Fruit fly (Drosophila melanogaster) whole organism, embryonic: ENCODE data around the gene caup.

Experiments
- BEAF-32 ChIP-seq: fragments of 200-800 bp; sonication (Bioruptor generic); optimal IDR thresholded peaks from 3 replicates; lab custom pipeline; 2017; ENCODE audit warnings: missing biosample characterization, missing genetic modification characterization, mild to moderate bottlenecking, moderate library complexity, missing genetic modification reagents
- Bteb2 ChIP-seq: fragments of 200-800 bp; sonication (Bioruptor generic); optimal IDR thresholded peaks from 2 replicates; lab custom pipeline; 2016; ENCODE audit warnings: missing biosample characterization, missing genetic modification characterization
- CG10147 ChIP-seq: fragments of 200-800 bp; sonication (Bioruptor generic); optimal IDR thresholded peaks from 2 replicates; lab custom pipeline; 2019; ENCODE audit warnings: missing biosample characterization, mild to moderate bottlenecking, missing genetic modification characterization, moderate library complexity
- CG1024 ChIP-seq: fragments of 200-800 bp; sonication (Bioruptor generic); IDR thresholded peaks from 2 replicates; pipeline ENCODE4 v1.3.6; 2022; ENCODE audit warnings: missing biosample characterization, missing genetic modification characterization
- CG10274 ChIP-seq: fragments of 200-800 bp; sonication (Bioruptor generic); optimal IDR thresholded peaks from 3 replicates; lab custom pipeline; 2017; ENCODE audit warnings: missing biosample characterization, mild to moderate bottlenecking, missing genetic modification characterization
- CG10366 ChIP-seq: fragments of 200-800 bp; sonication (Bioruptor generic); IDR thresholded peaks from 2 replicates; pipeline ENCODE4 v1.3.6; 2022; ENCODE audit warnings: missing biosample characterization, missing genetic modification characterization
- CG10654 ChIP-seq: fragments of 200-800 bp; sonication (Bioruptor generic); optimal IDR thresholded peaks from 2 replicates; lab custom pipeline; 2016; ENCODE audit warnings: missing biosample characterization, missing genetic modification characterization
- CG13123 ChIP-seq: fragments of 200-800 bp; sonication (Bioruptor generic); optimal IDR thresholded peaks from 2 replicates; lab custom pipeline; 2016; ENCODE audit warnings: missing biosample characterization, missing genetic modification characterization
- CG17802 ChIP-seq: fragments of 200-800 bp; sonication (Bioruptor generic); optimal IDR thresholded peaks from 2 replicates; lab custom pipeline; 2018; ENCODE audit warnings: missing biosample characterization, mild to moderate bottlenecking, missing genetic modification characterization, moderate library complexity
- CG2889 ChIP-seq: fragments of 200-800 bp; sonication (Bioruptor generic); IDR thresholded peaks from 3 replicates; pipeline ENCODE4 v1.3.6; 2022; ENCODE audit warnings: missing biosample characterization, missing genetic modification characterization
- CG3163 ChIP-seq: fragments of 200-800 bp; sonication (Bioruptor generic); optimal IDR thresholded peaks from 3 replicates; lab custom pipeline; 2016; ENCODE audit warnings: missing biosample characterization, missing genetic modification characterization
- CG42726 ChIP-seq: fragments of 200-800 bp; sonication (Bioruptor generic); IDR thresholded peaks from 2 replicates; pipeline ENCODE4 v1.3.6; 2022; ENCODE audit warnings: missing biosample characterization, missing genetic modification characterization; ENCODE audit not compliant: partially characterized antibody
- CG4424 ChIP-seq: fragments of 200-800 bp; sonication (Bioruptor generic); optimal IDR thresholded peaks from 3 replicates; lab custom pipeline; 2016; ENCODE audit warnings: missing biosample characterization, missing genetic modification characterization
- CG6272 ChIP-seq: fragments of 200-800 bp; sonication (Bioruptor generic); IDR thresholded peaks from 2 replicates; pipeline ENCODE4 v1.3.6; 2022; ENCODE audit warnings: missing biosample characterization, missing genetic modification characterization
- CG6854 ChIP-seq: fragments of 200-800 bp; sonication (Bioruptor generic); optimal IDR thresholded peaks from 3 replicates; lab custom pipeline; 2017; ENCODE audit warnings: missing biosample characterization, mild to moderate bottlenecking, missing genetic modification characterization
- CG7786 ChIP-seq: fragments of 200-800 bp; sonication (Bioruptor generic); optimal IDR thresholded peaks from 2 replicates; lab custom pipeline; 2016; ENCODE audit warnings: missing biosample characterization, missing genetic modification characterization
- Deaf1 ChIP-seq: fragments of 200-800 bp; optimal IDR thresholded peaks from 3 replicates; lab custom pipeline; 2019; ENCODE audit warnings: missing biosample characterization, mild to moderate bottlenecking, missing genetic modification characterization, moderate library complexity
- Dfd ChIP-seq, 2 experiments: fragments of >200 bp; optimal IDR thresholded peaks; 2 replicates each; lab custom pipeline; 2017; ENCODE audit warnings: missing biosample characterization in 2 of 2, missing genetic modification characterization in 2 of 2
- Dip3 ChIP-seq: fragments of 200-800 bp; sonication (Bioruptor generic); optimal IDR thresholded peaks from 3 replicates; lab custom pipeline; 2016; ENCODE audit warnings: missing biosample characterization, missing genetic modification characterization
- Dll ChIP-seq: fragments of 200-800 bp; sonication (Bioruptor generic); IDR thresholded peaks from 4 replicates; pipeline ENCODE4 v1.3.6; 2022; ENCODE audit warnings: missing biosample characterization, missing genetic modification characterization; ENCODE audit not compliant: partially characterized antibody
- E2f1 ChIP-seq: fragments of 200-800 bp; sonication (Bioruptor generic); IDR thresholded peaks from 2 replicates; pipeline ENCODE4 v1.3.6; 2022; ENCODE audit warnings: missing biosample characterization, missing genetic modification characterization
- Gsc ChIP-seq: fragments of 200-800 bp; sonication (Bioruptor generic); IDR thresholded peaks from 2 replicates; pipeline ENCODE4 v1.3.6; 2022; ENCODE audit warnings: missing biosample characterization, missing genetic modification characterization
- Gug ChIP-seq: fragments of 200-800 bp; sonication (Bioruptor generic); IDR thresholded peaks from 4 replicates; pipeline ENCODE4 v1.3.6; 2022; ENCODE audit warnings: missing biosample characterization, missing genetic modification characterization
- HLH3B ChIP-seq: fragments of 200-800 bp; sonication (Bioruptor generic); IDR thresholded peaks from 2 replicates; pipeline ENCODE4 v1.3.6; 2022; ENCODE audit warnings: missing biosample characterization, missing genetic modification characterization
- Lhr ChIP-seq: fragments of 200-800 bp; sonication (Bioruptor generic); optimal IDR thresholded peaks from 3 replicates; lab custom pipeline; 2017; ENCODE audit warnings: mild to moderate bottlenecking, missing biosample characterization, missing genetic modification reagents, missing genetic modification characterization
- MESR4 ChIP-seq: fragments of 200-800 bp; sonication (Bioruptor generic); optimal IDR thresholded peaks from 2 replicates; lab custom pipeline; 2018; ENCODE audit warnings: missing biosample characterization, mild to moderate bottlenecking, missing genetic modification characterization, moderate library complexity
- Nf-YC ChIP-seq: fragments of 200-800 bp; optimal IDR thresholded peaks from 3 replicates; lab custom pipeline; 2019; ENCODE audit warnings: missing biosample characterization, mild to moderate bottlenecking, missing genetic modification characterization, moderate library complexity
- Opbp ChIP-seq: fragments of 200-800 bp; sonication (Bioruptor generic); IDR thresholded peaks from 3 replicates; pipeline ENCODE4 v1.3.6; 2022; ENCODE audit warnings: missing biosample characterization, missing genetic modification characterization; ENCODE audit not compliant: partially characterized antibody
- PHDP ChIP-seq: fragments of 200-800 bp; sonication (Bioruptor generic); optimal IDR thresholded peaks from 3 replicates; lab custom pipeline; 2018; ENCODE audit warnings: missing biosample characterization, mild to moderate bottlenecking, missing genetic modification characterization, moderate library complexity
- Side ChIP-seq: fragments of 200-800 bp; sonication (Bioruptor generic); optimal IDR thresholded peaks from 2 replicates; lab custom pipeline; 2016; ENCODE audit warnings: missing biosample characterization, missing genetic modification characterization
- Sry-β ChIP-seq: fragments of 200-800 bp; sonication (Bioruptor generic); optimal IDR thresholded peaks from 2 replicates; lab custom pipeline; 2018; ENCODE audit warnings: missing biosample characterization, mild to moderate bottlenecking, missing genetic modification characterization, moderate library complexity
- Taf1 ChIP-seq: fragments of 200-800 bp; sonication (Bioruptor generic); IDR thresholded peaks from 2 replicates; pipeline ENCODE4 v1.3.6; 2022; ENCODE audit warnings: missing biosample characterization, missing genetic modification characterization
- Trl ChIP-seq, 3 experiments: fragments of >200 bp in 2 of 3; fragments of 200-800 bp in 1 of 3; sonication (Bioruptor generic) in 1 of 3; optimal IDR thresholded peaks; 2 replicates in 1 of 3; 3 replicates in 2 of 3; lab custom pipeline; 2016 to 2017; ENCODE audit warnings: missing biosample characterization in 1 of 3, missing genetic modification characterization in 1 of 3
- amos ChIP-seq: fragments of 200-800 bp; sonication (Bioruptor generic); IDR thresholded peaks from 2 replicates; pipeline ENCODE4 v1.3.6; 2022; ENCODE audit warnings: missing biosample characterization, missing genetic modification characterization; ENCODE audit not compliant: partially characterized antibody
- bab2 ChIP-seq: fragments of 200-800 bp; sonication (Bioruptor generic); optimal IDR thresholded peaks from 2 replicates; lab custom pipeline; 2016; ENCODE audit warnings: missing biosample characterization, missing genetic modification characterization
- bigmax ChIP-seq: fragments of 200-800 bp; sonication (Bioruptor generic); optimal IDR thresholded peaks from 2 replicates; lab custom pipeline; 2018; ENCODE audit warnings: missing biosample characterization, mild to moderate bottlenecking, missing genetic modification characterization
- disco-r ChIP-seq: fragments of 200-800 bp; sonication (Bioruptor generic); optimal IDR thresholded peaks from 2 replicates; lab custom pipeline; 2016; ENCODE audit warnings: missing biosample characterization, missing genetic modification characterization
- dpn ChIP-seq, 2 experiments: fragments of 200-800 bp; sonication (Bioruptor generic); optimal IDR thresholded peaks; 3 replicates each; lab custom pipeline; 2016; ENCODE audit warnings: missing biosample characterization in 2 of 2, missing genetic modification characterization in 2 of 2
- dysf ChIP-seq: fragments of 200-800 bp; sonication (Bioruptor generic); IDR thresholded peaks from 3 replicates; pipeline ENCODE4 v1.3.6; 2022; ENCODE audit warnings: missing biosample characterization, missing genetic modification characterization
- esg ChIP-seq: fragments of 200-800 bp; sonication (Bioruptor generic); conservative IDR thresholded peaks from 2 replicates; pipeline ENCODE4 v1.3.6; 2022; ENCODE audit warnings: missing biosample characterization, missing genetic modification characterization
- hb ChIP-seq: fragments of 200-800 bp; sonication (Bioruptor generic); IDR thresholded peaks from 3 replicates; pipeline ENCODE4 v1.3.6; 2022; ENCODE audit warnings: missing biosample characterization, missing genetic modification characterization; ENCODE audit not compliant: partially characterized antibody
- ind ChIP-seq: fragments of 200-800 bp; sonication (Bioruptor generic); optimal IDR thresholded peaks from 3 replicates; lab custom pipeline; 2016; ENCODE audit warnings: missing biosample characterization, missing genetic modification characterization
- maf-S ChIP-seq: fragments of 200-800 bp; sonication (Bioruptor generic); optimal IDR thresholded peaks from 2 replicates; lab custom pipeline; 2016; ENCODE audit warnings: missing biosample characterization, missing genetic modification characterization
- pb ChIP-seq: fragments of 200-800 bp; sonication (Bioruptor generic); optimal IDR thresholded peaks from 3 replicates; lab custom pipeline; 2016; ENCODE audit warnings: missing biosample characterization, missing genetic modification characterization
- schlank ChIP-seq: fragments of 200-800 bp; sonication (Bioruptor generic); optimal IDR thresholded peaks from 2 replicates; lab custom pipeline; 2018; ENCODE audit warnings: missing biosample characterization, mild to moderate bottlenecking, missing genetic modification characterization
- trh ChIP-seq: fragments of 200-800 bp; sonication (Bioruptor generic); optimal IDR thresholded peaks from 2 replicates; lab custom pipeline; 2016; ENCODE audit warnings: missing biosample characterization, missing genetic modification characterization
- tx ChIP-seq: fragments of 200-800 bp; sonication (Bioruptor generic); optimal IDR thresholded peaks from 2 replicates; lab custom pipeline; 2016; ENCODE audit warnings: missing biosample characterization, missing genetic modification characterization
- zen ChIP-seq: fragments of 200-800 bp; sonication (Bioruptor generic); optimal IDR thresholded peaks from 3 replicates; lab custom pipeline; 2018; ENCODE audit warnings: missing biosample characterization, mild to moderate bottlenecking, missing genetic modification characterization, moderate library complexity
- zen2 ChIP-seq: fragments of 200-800 bp; sonication (Bioruptor generic); IDR thresholded peaks from 3 replicates; pipeline ENCODE4 v1.3.6; 2022; ENCODE audit warnings: missing biosample characterization, missing genetic modification characterization; ENCODE audit not compliant: partially characterized antibody
- zfh2 ChIP-seq: fragments of 200-800 bp; sonication (Bioruptor generic); optimal IDR thresholded peaks from 2 replicates; lab custom pipeline; 2016; ENCODE audit warnings: missing biosample characterization, missing genetic modification characterization

Gene caup

dm6 chr3L:12572366-12572765, 37.1 kb upstream of the caup start, which contains the start of gene sowah (continued):
- TF ChIP-seq maf-S (GFP tag; lab: Kevin White, UChicago) (peak; percentile 29), zen (tag; lab: Kevin White, UChicago) (peak; percentile 51), amos (GFP tag; lab: Robert Waterston, UW) (peak; percentile 57), hb (GFP tag; lab: Robert Waterston, UW) (no peak), Trl (optimal IDR thresholded peaks at IDR 0.05; lab: Kevin White, UChicago) (no peak), Trl (GFP tag; optimal IDR thresholded peaks at IDR 0.05; lab: Kevin White, UChicago) (peak; percentile 35), Dip3 (GFP tag; lab: Kevin White, UChicago) (peak; percentile 65), Deaf1 (tag; lab: Kevin White, UChicago) (peak; percentile 20), disco-r (no peak), Lhr (GFP tag; lab: Kevin White, UChicago) (peak; percentile 59), CG1024 (peak; percentile 55), zfh2 (GFP tag; lab: Kevin White, UChicago) (peak; percentile 32), zen2 (GFP tag; lab: Robert Waterston, UW) (no peak), HLH3B (GFP tag; lab: Robert Waterston, UW) (peak; percentile 7; the same call in 1 of the 2 replicates), dpn (GFP tag; optimal IDR thresholded peaks at IDR 0.05; lab: Kevin White, UChicago) (peak; percentile 44 to 53), pb (GFP tag; lab: Kevin White, UChicago) (peak; percentile 34), E2f1 (GFP tag; lab: Robert Waterston, UW) (no peak), CG10147 (GFP tag; lab: Kevin White, UChicago) (no peak), BEAF-32 (GFP tag; lab: Kevin White, UChicago) (peak; percentile 36), ind (GFP tag; lab: Kevin White, UChicago) (peak; percentile 30), MESR4 (GFP tag; lab: Kevin White, UChicago) (peak; percentile 67), CG2889 (GFP tag; lab: Robert Waterston, UW) (no peak), Gug (GFP tag; lab: Robert Waterston, UW) (peak; percentile 74), dysf (peak; percentile 36; the same call in 1 of the 3 replicates), Dfd (GFP tag; optimal IDR thresholded peaks at IDR 0.05; lab: Kevin White, UChicago) (no peak), Side (peak; percentile 36), tx (no peak), CG13123 (peak; percentile 9), Dll (GFP tag; lab: Robert Waterston, UW) (0 out of 4 replicates have a peak, but pooled peaks have one; percentile 22), CG6272 (peak; percentile 60; the same call in 1 of the 2 replicates), CG10274 (no peak), Nf-YC (peak; percentile 64), CG3163 (GFP tag; lab: Kevin White, UChicago) (peak; percentile 38), bigmax (GFP tag; lab: Kevin White, UChicago) (no peak), Opbp (GFP tag; lab: Robert Waterston, UW) (peak; percentile 65; the same call in 2 of the 3 replicates), Sry-β (GFP tag; lab: Kevin White, UChicago) (no peak), CG6854 (GFP tag; lab: Kevin White, UChicago) (no peak), schlank (no peak), Gsc (no peak), CG4424 (GFP tag; lab: Kevin White, UChicago) (peak; percentile 43), bab2 (peak; percentile 32), esg (GFP tag; lab: Robert Waterston, UW) (no peak), Taf1 (GFP tag; lab: Robert Waterston, UW) (no peak), CG7786 (GFP tag; lab: Kevin White, UChicago) (peak; percentile 43), trh (peak; percentile 27), Bteb2 (GFP tag; lab: Kevin White, UChicago) (peak; percentile 11), CG10366 (GFP tag; lab: Robert Waterston, UW) (peak; percentile 36; the same call in 1 of the 2 replicates), CG10654 (GFP tag; lab: Kevin White, UChicago) (peak; percentile 46), CG42726 (GFP tag; lab: Robert Waterston, UW) (peak; percentile 88), CG17802 (tag; lab: Kevin White, UChicago) (peak; percentile 33), PHDP (tag; lab: Kevin White, UChicago) (peak; percentile 13)
